ENCODE assay signal across 2 fruit fly cellular contexts in the genomic region with DNA sequence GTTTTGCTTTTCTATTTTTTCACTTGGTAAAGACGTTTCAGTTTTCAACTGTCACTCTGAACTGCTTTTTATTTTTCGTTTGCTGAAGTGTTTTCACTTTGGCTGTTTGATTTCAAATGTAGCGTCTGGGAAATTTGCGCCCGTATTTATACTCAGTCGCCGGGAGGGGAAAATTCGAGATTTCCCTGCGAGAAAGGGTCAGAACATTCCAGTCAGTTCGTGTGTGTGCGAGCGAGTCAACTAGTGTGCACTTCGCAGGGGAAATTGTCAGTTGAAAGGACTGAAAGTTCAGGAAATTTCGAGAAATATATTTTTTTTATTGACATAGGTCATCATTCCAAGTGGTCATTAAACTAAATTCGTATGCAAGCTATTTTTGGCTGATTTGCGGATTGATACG.
TF ChIP-seq lines count a peak whose summit lies in the region.

A gene (minus strand): TSS at position 123 of the 400 bp plus-strand sequence.

TF ChIP-seq in whole organism, embryonic, 481 proteins besides CTCF, POLR2A, EP300 and RAD21 (continued from another document and continues in another):
- TF ChIP-seq CG12659 (GFP tag; optimal IDR thresholded peaks at IDR 0.05; lab: Kevin White, UChicago) (no peak), CG13287 (GFP tag; IDR thresholded peaks at IDR 0.05; lab: Robert Waterston, UW; ENCODE audit: partially characterized antibody) (peak; percentile 40), CG3163 (GFP tag; optimal IDR thresholded peaks at IDR 0.05; lab: Kevin White, UChicago) (no peak), Med (GFP tag; lab: Kevin White, UChicago) (peak; percentile 81), CG31224 (GFP tag; IDR thresholded peaks at IDR 0.05; lab: Robert Waterston, UW) (no peak), CG18262 (tag; optimal IDR thresholded peaks at IDR 0.05; lab: Kevin White, UChicago) (peak; percentile 15), vvl (GFP tag; IDR thresholded peaks at IDR 0.05; lab: Robert Waterston, UW) (no peak), zen2 (GFP tag; IDR thresholded peaks at IDR 0.05; lab: Robert Waterston, UW; ENCODE audit: partially characterized antibody) (peak; percentile 39; the same call in 1 of the 3 replicates), CG2889 (GFP tag; IDR thresholded peaks at IDR 0.05; lab: Robert Waterston, UW) (no peak), CG12744 (GFP tag; optimal IDR thresholded peaks at IDR 0.05; lab: Kevin White, UChicago) (no peak), eve (GFP tag; optimal IDR thresholded peaks at IDR 0.05; lab: Kevin White, UChicago) (no peak), D (optimal IDR thresholded peaks at IDR 0.05; lab: Kevin White, UChicago) (no peak), D (GFP tag; optimal IDR thresholded peaks at IDR 0.05; lab: Kevin White, UChicago) (no peak), slp2 (GFP tag; optimal IDR thresholded peaks at IDR 0.05; lab: Kevin White, UChicago) (no peak), CG33557 (GFP tag; optimal IDR thresholded peaks at IDR 0.05; lab: Kevin White, UChicago) (peak; percentile 40), Sin3A (optimal IDR thresholded peaks at IDR 0.05; lab: Kevin White, UChicago) (no peak), Meics (GFP tag; optimal IDR thresholded peaks at IDR 0.05; lab: Kevin White, UChicago) (peak; percentile 2), B-H1 (GFP tag; IDR thresholded peaks at IDR 0.05; lab: Robert Waterston, UW) (no peak), CG18619 (GFP tag; optimal IDR thresholded peaks at IDR 0.05; lab: Kevin White, UChicago) (no peak), insv (GFP tag; optimal IDR thresholded peaks at IDR 0.05; lab: Kevin White, UChicago) (peak in 1 of 2 experiments; percentile 84), fd102C (GFP tag; optimal IDR thresholded peaks at IDR 0.05; lab: Kevin White, UChicago) (no peak), Ada2b (GFP tag; IDR thresholded peaks at IDR 0.05; lab: Robert Waterston, UW) (no peak), CG8290 (GFP tag; optimal IDR thresholded peaks at IDR 0.05; lab: Kevin White, UChicago) (no peak), CG8290 (tag; optimal IDR thresholded peaks at IDR 0.05; lab: Kevin White, UChicago) (peak; percentile 37 to 58), CG7745 (tag; optimal IDR thresholded peaks at IDR 0.05; lab: Kevin White, UChicago) (peak; percentile 42), CG11723 (GFP tag; optimal IDR thresholded peaks at IDR 0.05; lab: Kevin White, UChicago) (no peak), CG4404 (GFP tag; IDR thresholded peaks at IDR 0.05; lab: Robert Waterston, UW) (no peak), Sry-β (GFP tag; optimal IDR thresholded peaks at IDR 0.05; lab: Kevin White, UChicago) (no peak), CG17328 (GFP tag; IDR thresholded peaks at IDR 0.05; lab: Robert Waterston, UW) (no peak), Opbp (GFP tag; IDR thresholded peaks at IDR 0.05; lab: Robert Waterston, UW; ENCODE audit: partially characterized antibody) (0 out of 3 replicates have a peak, but pooled peaks have one; percentile 28), HmgD (GFP tag; optimal IDR thresholded peaks at IDR 0.05; lab: Kevin White, UChicago) (peak; percentile 4), tin (GFP tag; optimal IDR thresholded peaks at IDR 0.05; lab: Kevin White, UChicago) (no peak), CG8089 (GFP tag; optimal IDR thresholded peaks at IDR 0.05; lab: Kevin White, UChicago) (no peak), MESR4 (GFP tag; optimal IDR thresholded peaks at IDR 0.05; lab: Kevin White, UChicago) (peak; percentile 35), gem (tag; optimal IDR thresholded peaks at IDR 0.05; lab: Kevin White, UChicago) (no peak), Fer1 (GFP tag; optimal IDR thresholded peaks at IDR 0.05; lab: Kevin White, UChicago) (peak; percentile 62), pan (optimal IDR thresholded peaks at IDR 0.05; lab: Kevin White, UChicago) (no peak), pan (GFP tag; optimal IDR thresholded peaks at IDR 0.05 in 1 of 2, IDR thresholded peaks at IDR 0.05 in 1 of 2) (peak in 1 of 2 experiments; percentile 6), Lpt (GFP tag; optimal IDR thresholded peaks at IDR 0.05; lab: Kevin White, UChicago) (no peak), sug (tag; optimal IDR thresholded peaks at IDR 0.05; lab: Kevin White, UChicago) (peak; percentile 22), bowl (GFP tag; IDR thresholded peaks at IDR 0.05; lab: Robert Waterston, UW) (no peak), CG11696 (GFP tag; IDR thresholded peaks at IDR 0.05; lab: Robert Waterston, UW) (0 out of 2 replicates have a peak, but pooled peaks have one; percentile 10), Sox100B (GFP tag; optimal IDR thresholded peaks at IDR 0.05; lab: Kevin White, UChicago) (no peak), CkIIα-i1 (GFP tag; IDR thresholded peaks at IDR 0.05; lab: Robert Waterston, UW) (no peak), CG13894 (tag; optimal IDR thresholded peaks at IDR 0.05; lab: Kevin White, UChicago) (peak; percentile 83), CG2202 (tag; optimal IDR thresholded peaks at IDR 0.05; lab: Kevin White, UChicago) (no peak), tll (GFP tag; optimal IDR thresholded peaks at IDR 0.05; lab: Kevin White, UChicago) (peak in 1 of 2 experiments; percentile 27), bsh (GFP tag; optimal IDR thresholded peaks at IDR 0.05; lab: Kevin White, UChicago) (peak in 1 of 2 experiments; percentile 13), corto (GFP tag; optimal IDR thresholded peaks at IDR 0.05; lab: Kevin White, UChicago) (no peak), Hr51 (GFP tag; optimal IDR thresholded peaks at IDR 0.05; lab: Kevin White, UChicago) (no peak), vnd (GFP tag; IDR thresholded peaks at IDR 0.05; lab: Robert Waterston, UW; ENCODE audit: partially characterized antibody) (no peak; the same call in 2 of the 3 replicates), CG6254 (GFP tag; optimal IDR thresholded peaks at IDR 0.05; lab: Kevin White, UChicago) (no peak), CG14667 (GFP tag; IDR thresholded peaks at IDR 0.05; lab: Robert Waterston, UW) (no peak), CG43689 (GFP tag; IDR thresholded peaks at IDR 0.05; lab: Robert Waterston, UW) (no peak), CG10543 (GFP tag; optimal IDR thresholded peaks at IDR 0.05; lab: Kevin White, UChicago) (peak; percentile 34), CG31365 (tag; optimal IDR thresholded peaks at IDR 0.05; lab: Kevin White, UChicago) (peak; percentile 29), CG7839 (tag; optimal IDR thresholded peaks at IDR 0.05; lab: Kevin White, UChicago) (no peak), CG34376 (GFP tag; optimal IDR thresholded peaks at IDR 0.05; lab: Kevin White, UChicago) (peak; percentile 84), CG4707 (GFP tag; optimal IDR thresholded peaks at IDR 0.05; lab: Kevin White, UChicago) (peak; percentile 30), CG13296 (GFP tag; optimal IDR thresholded peaks at IDR 0.05; lab: Kevin White, UChicago) (peak; percentile 57), NC2α (GFP tag; optimal IDR thresholded peaks at IDR 0.05; lab: Kevin White, UChicago) (peak; percentile 89), HLHmδ (GFP tag; optimal IDR thresholded peaks at IDR 0.05; lab: Kevin White, UChicago) (peak; percentile 2), CG10431 (GFP tag; optimal IDR thresholded peaks at IDR 0.05; lab: Kevin White, UChicago) (peak; percentile 57)

TF ChIP-seq in whole organism, prepupa, 60 proteins besides CTCF, POLR2A, EP300 and RAD21 (continued from another document):
- TF ChIP-seq net (GFP tag; optimal IDR thresholded peaks at IDR 0.05; lab: Kevin White, UChicago) (no peak), topi (GFP tag; optimal IDR thresholded peaks at IDR 0.05; lab: Kevin White, UChicago) (no peak), Gug (GFP tag; IDR thresholded peaks at IDR 0.05; lab: Robert Waterston, UW) (no peak), Eip75B (GFP tag; optimal IDR thresholded peaks at IDR 0.05; lab: Kevin White, UChicago) (no peak), pdm3 (GFP tag; optimal IDR thresholded peaks at IDR 0.05; lab: Kevin White, UChicago) (no peak), esn (GFP tag; optimal IDR thresholded peaks at IDR 0.05; lab: Kevin White, UChicago) (peak; percentile 8), Blimp-1 (GFP tag; optimal IDR thresholded peaks at IDR 0.05; lab: Kevin White, UChicago) (no peak), Eip93F (GFP tag; optimal IDR thresholded peaks at IDR 0.05; lab: Kevin White, UChicago) (no peak), fd85E (GFP tag; optimal IDR thresholded peaks at IDR 0.05; lab: Kevin White, UChicago) (no peak), fkh (GFP tag; optimal IDR thresholded peaks at IDR 0.05; lab: Kevin White, UChicago) (peak; percentile 28), CG4318 (GFP tag; optimal IDR thresholded peaks at IDR 0.05; lab: Kevin White, UChicago) (no peak), dsx (GFP tag; optimal IDR thresholded peaks at IDR 0.05; lab: Kevin White, UChicago; ENCODE audit: poor library complexity, severe bottlenecking) (peak; percentile 55), dac (GFP tag; optimal IDR thresholded peaks at IDR 0.05; lab: Kevin White, UChicago) (no peak), Hr38 (GFP tag; optimal IDR thresholded peaks at IDR 0.05; lab: Kevin White, UChicago) (no peak), Lpt (GFP tag; optimal IDR thresholded peaks at IDR 0.05; lab: Kevin White, UChicago) (no peak), achi (GFP tag; optimal IDR thresholded peaks at IDR 0.05; lab: Kevin White, UChicago) (no peak), CG6854 (GFP tag; optimal IDR thresholded peaks at IDR 0.05; lab: Kevin White, UChicago) (peak; percentile 68)
